Fruit fly (Drosophila melanogaster) Kc167 (cell line): ENCODE measurements around the gene Cyp4ae1.

Experiments
- Myc ChIP-seq: fragments of >200 bp; optimal IDR thresholded peaks from 2 replicates; lab custom pipeline; 2017; ENCODE audit warnings: missing external identifiers
- Sin3A ChIP-seq: fragments of >200 bp; optimal IDR thresholded peaks from 2 replicates; lab custom pipeline; 2018; ENCODE audit warnings: missing external identifiers
- h ChIP-seq: fragments of >200 bp; optimal IDR thresholded peaks from 3 replicates; lab custom pipeline; 2018; ENCODE audit warnings: missing external identifiers
- insv ChIP-seq: fragments of >200 bp; optimal IDR thresholded peaks from 3 replicates; lab custom pipeline; 2018; ENCODE audit warnings: missing external identifiers
- psq ChIP-seq: fragments of >200 bp; optimal IDR thresholded peaks from 2 replicates; lab custom pipeline; 2017; ENCODE audit warnings: missing external identifiers

dm6 chrX:2140487-2140886 lies 38.3 kb upstream of the Cyp4ae1 start:
- TF ChIP-seq psq (lab: Kevin White, UChicago) (no peak), Sin3A (lab: Kevin White, UChicago) (no peak), Myc (lab: Kevin White, UChicago) (no peak), insv (lab: Kevin White, UChicago) (no peak), h (lab: Kevin White, UChicago) (no peak)
